Fruit fly (Drosophila melanogaster) whole organism, embryonic: Measurements from ENCODE around the gene GILT3.

ENCODE experiments used
- Asciz ChIP-seq: fragments of 200-800 bp; sonication (Bioruptor generic); optimal IDR thresholded peaks from 2 replicates; lab custom pipeline; 2017; ENCODE audit warnings: missing biosample characterization, mild to moderate bottlenecking, missing genetic modification characterization, missing genetic modification reagents
- Awh ChIP-seq: fragments of 200-800 bp; sonication (Bioruptor generic); IDR thresholded peaks from 2 replicates; pipeline ENCODE4, ENCODE4 v1.3.6; 2022; ENCODE audit warnings: missing biosample characterization, missing genetic modification characterization
- B-H2 ChIP-seq: fragments of 200-800 bp; sonication (Bioruptor generic); optimal IDR thresholded peaks from 2 replicates; lab custom pipeline; 2018; ENCODE audit warnings: missing biosample characterization, mild to moderate bottlenecking, missing genetic modification characterization
- CG10565 ChIP-seq: fragments of 200-800 bp; sonication (Bioruptor generic); optimal IDR thresholded peaks from 3 replicates; lab custom pipeline; 2016; ENCODE audit warnings: missing biosample characterization, mild to moderate bottlenecking, missing genetic modification characterization
- CG14710 ChIP-seq: fragments of 200-800 bp; sonication (Bioruptor generic); optimal IDR thresholded peaks from 3 replicates; lab custom pipeline; 2019; ENCODE audit warnings: missing biosample characterization, mild to moderate bottlenecking, missing genetic modification characterization, moderate library complexity
- CG15073 ChIP-seq: fragments of 200-800 bp; sonication (Bioruptor generic); optimal IDR thresholded peaks from 2 replicates; lab custom pipeline; 2016; ENCODE audit warnings: missing biosample characterization, missing genetic modification characterization
- CG17186 ChIP-seq: fragments of 200-800 bp; sonication (Bioruptor generic); optimal IDR thresholded peaks from 3 replicates; lab custom pipeline; 2017; ENCODE audit warnings: missing biosample characterization, missing genetic modification reagents, missing genetic modification characterization
- CG17359 ChIP-seq: fragments of 200-800 bp; sonication (Bioruptor generic); optimal IDR thresholded peaks from 3 replicates; lab custom pipeline; 2018; ENCODE audit warnings: missing biosample characterization, mild to moderate bottlenecking, missing genetic modification characterization, moderate library complexity
- CG17361 ChIP-seq: fragments of 200-800 bp; sonication (Bioruptor generic); IDR thresholded peaks from 3 replicates; pipeline ENCODE4 v1.3.6; 2022; ENCODE audit warnings: missing biosample characterization, missing genetic modification characterization
- CG18599 ChIP-seq: fragments of 200-800 bp; sonication (Bioruptor generic); optimal IDR thresholded peaks from 3 replicates; lab custom pipeline; 2017; ENCODE audit warnings: missing biosample characterization, missing genetic modification characterization, mild to moderate bottlenecking, moderate library complexity, missing genetic modification reagents
- CG2199 ChIP-seq: fragments of 200-800 bp; sonication (Bioruptor generic); IDR thresholded peaks from 3 replicates; pipeline ENCODE4 v1.3.6; 2022; ENCODE audit warnings: missing biosample characterization, missing genetic modification characterization
- CG32772 ChIP-seq: fragments of 200-800 bp; sonication (Bioruptor generic); IDR thresholded peaks from 2 replicates; pipeline ENCODE4 v1.3.6; 2022; ENCODE audit warnings: missing biosample characterization, missing genetic modification characterization
- CG3407 ChIP-seq: fragments of 200-800 bp; sonication (Bioruptor generic); optimal IDR thresholded peaks from 2 replicates; lab custom pipeline; 2018; ENCODE audit warnings: missing biosample characterization, mild to moderate bottlenecking, missing genetic modification characterization
- CG6175 ChIP-seq: fragments of 200-800 bp; sonication (Bioruptor generic); IDR thresholded peaks from 3 replicates; pipeline ENCODE4 v1.3.6; 2022; ENCODE audit warnings: missing biosample characterization, missing genetic modification characterization
- CG6654 ChIP-seq: fragments of 200-800 bp; sonication (Bioruptor generic); optimal IDR thresholded peaks from 2 replicates; lab custom pipeline; 2017; ENCODE audit warnings: missing biosample characterization, mild to moderate bottlenecking, missing genetic modification characterization
- CG7839 ChIP-seq: fragments of 200-800 bp; sonication (Bioruptor generic); optimal IDR thresholded peaks from 3 replicates; lab custom pipeline; 2018; ENCODE audit warnings: missing biosample characterization, mild to moderate bottlenecking, missing genetic modification characterization, moderate library complexity
- CG7928 ChIP-seq: fragments of 200-800 bp; sonication (Bioruptor generic); optimal IDR thresholded peaks from 2 replicates; lab custom pipeline; 2017; ENCODE audit warnings: missing biosample characterization, mild to moderate bottlenecking, missing genetic modification characterization
- CG9817 ChIP-seq: fragments of 200-800 bp; sonication (Bioruptor generic); optimal IDR thresholded peaks from 2 replicates; lab custom pipeline; 2018; ENCODE audit warnings: missing biosample characterization, mild to moderate bottlenecking, missing genetic modification characterization, moderate library complexity
- D ChIP-seq, 2 experiments: fragments of 200-800 bp in 1 of 2; fragments of >200 bp in 1 of 2; sonication (Bioruptor generic) in 1 of 2; optimal IDR thresholded peaks; 2 replicates in 1 of 2; 3 replicates in 1 of 2; lab custom pipeline; 2017; ENCODE audit warnings: mild to moderate bottlenecking in 1 of 2, missing biosample characterization in 1 of 2, missing genetic modification characterization in 1 of 2, missing genetic modification reagents in 1 of 2
- Dfd ChIP-seq, 2 experiments: fragments of >200 bp; optimal IDR thresholded peaks; 2 replicates each; lab custom pipeline; 2017; ENCODE audit warnings: missing biosample characterization in 2 of 2, missing genetic modification characterization in 2 of 2
- E2f1 ChIP-seq: fragments of 200-800 bp; sonication (Bioruptor generic); IDR thresholded peaks from 2 replicates; pipeline ENCODE4 v1.3.6; 2022; ENCODE audit warnings: missing biosample characterization, missing genetic modification characterization
- GATAe ChIP-seq: fragments of 200-800 bp; sonication (Bioruptor generic); conservative IDR thresholded peaks from 2 replicates; pipeline ENCODE4 v1.3.6; 2022; ENCODE audit warnings: missing biosample characterization, missing genetic modification characterization
- Hr3 ChIP-seq: fragments of 200-800 bp; sonication (Bioruptor generic); optimal IDR thresholded peaks from 3 replicates; lab custom pipeline; 2016; ENCODE audit warnings: missing biosample characterization, missing genetic modification characterization
- MESR4 ChIP-seq: fragments of 200-800 bp; sonication (Bioruptor generic); optimal IDR thresholded peaks from 2 replicates; lab custom pipeline; 2018; ENCODE audit warnings: missing biosample characterization, mild to moderate bottlenecking, missing genetic modification characterization, moderate library complexity
- Pdp1 ChIP-seq, 2 experiments: fragments of 200-800 bp; sonication (Bioruptor generic); optimal IDR thresholded peaks; 3 replicates each; lab custom pipeline; 2016; ENCODE audit warnings: missing biosample characterization in 2 of 2, missing genetic modification characterization in 2 of 2, mild to moderate bottlenecking in 1 of 2, moderate library complexity in 1 of 2
- Ptx1 ChIP-seq: fragments of 200-800 bp; sonication (Bioruptor generic); IDR thresholded peaks from 2 replicates; pipeline ENCODE4 v1.3.6; 2022; ENCODE audit warnings: missing biosample characterization, missing genetic modification characterization
- abd-A ChIP-seq: fragments of 200-800 bp; sonication (Bioruptor generic); optimal IDR thresholded peaks from 3 replicates; lab custom pipeline; 2019; ENCODE audit warnings: missing biosample characterization, mild to moderate bottlenecking, missing genetic modification characterization, moderate library complexity
- ase ChIP-seq: fragments of 200-800 bp; sonication (Bioruptor generic); IDR thresholded peaks from 3 replicates; pipeline ENCODE4 v1.3.6; 2022; ENCODE audit warnings: missing biosample characterization, missing genetic modification characterization
- az2 ChIP-seq: fragments of 200-800 bp; sonication (Bioruptor generic); optimal IDR thresholded peaks from 3 replicates; lab custom pipeline; 2016; ENCODE audit warnings: missing biosample characterization, missing genetic modification characterization
- bcd ChIP-seq: fragments of 200-800 bp; sonication (Bioruptor generic); optimal IDR thresholded peaks from 2 replicates; lab custom pipeline; 2017; ENCODE audit warnings: missing biosample characterization, mild to moderate bottlenecking, missing genetic modification characterization
- btn ChIP-seq: fragments of 200-800 bp; sonication (Bioruptor generic); optimal IDR thresholded peaks from 2 replicates; lab custom pipeline; 2016; ENCODE audit warnings: missing biosample characterization, missing genetic modification characterization
- chinmo ChIP-seq: fragments of 200-800 bp; sonication (Bioruptor generic); IDR thresholded peaks from 4 replicates; pipeline ENCODE4 v1.3.6; 2022; ENCODE audit warnings: missing biosample characterization, missing genetic modification characterization; ENCODE audit not compliant: partially characterized antibody
- crc ChIP-seq: fragments of 200-800 bp; sonication (Bioruptor generic); optimal IDR thresholded peaks from 2 replicates; lab custom pipeline; 2016; ENCODE audit warnings: missing biosample characterization, missing genetic modification characterization
- crol ChIP-seq: fragments of 200-800 bp; sonication (Bioruptor generic); IDR thresholded peaks from 2 replicates; pipeline ENCODE4 v1.3.6; 2022; ENCODE audit warnings: missing biosample characterization, missing genetic modification characterization
- crp ChIP-seq, 2 experiments: fragments of 200-800 bp; sonication (Bioruptor generic); optimal IDR thresholded peaks; 2 replicates in 1 of 2; 3 replicates in 1 of 2; lab custom pipeline; 2017; ENCODE audit warnings: missing biosample characterization in 2 of 2, missing genetic modification characterization in 2 of 2, mild to moderate bottlenecking in 1 of 2, moderate library complexity in 1 of 2
- fd3F ChIP-seq: fragments of 200-800 bp; sonication (Bioruptor generic); optimal IDR thresholded peaks from 2 replicates; lab custom pipeline; 2018; ENCODE audit warnings: missing biosample characterization, mild to moderate bottlenecking, missing genetic modification characterization, moderate library complexity
- gce ChIP-seq: fragments of 200-800 bp; sonication (Bioruptor generic); IDR thresholded peaks from 3 replicates; pipeline ENCODE4 v1.3.6; 2022; ENCODE audit warnings: missing biosample characterization, missing genetic modification characterization
- grau ChIP-seq: fragments of 200-800 bp; optimal IDR thresholded peaks from 3 replicates; lab custom pipeline; 2019; ENCODE audit warnings: missing biosample characterization, mild to moderate bottlenecking, missing genetic modification characterization, moderate library complexity
- hb ChIP-seq: fragments of 200-800 bp; sonication (Bioruptor generic); IDR thresholded peaks from 3 replicates; pipeline ENCODE4 v1.3.6; 2022; ENCODE audit warnings: missing biosample characterization, missing genetic modification characterization; ENCODE audit not compliant: partially characterized antibody
- ro ChIP-seq: fragments of 200-800 bp; sonication (Bioruptor generic); IDR thresholded peaks from 2 replicates; pipeline ENCODE4 v1.3.6; 2022; ENCODE audit warnings: missing biosample characterization, missing genetic modification characterization
- run ChIP-seq: fragments of 200-800 bp; sonication (Bioruptor generic); optimal IDR thresholded peaks from 3 replicates; lab custom pipeline; 2018; ENCODE audit warnings: missing biosample characterization, mild to moderate bottlenecking, missing genetic modification characterization
- sd ChIP-seq: fragments of 200-800 bp; sonication (Bioruptor generic); optimal IDR thresholded peaks from 3 replicates; lab custom pipeline; 2018; ENCODE audit warnings: missing biosample characterization, mild to moderate bottlenecking, missing genetic modification characterization, moderate library complexity
- sim ChIP-seq: fragments of 200-800 bp; sonication (Bioruptor generic); IDR thresholded peaks from 2 replicates; pipeline ENCODE4 v1.3.6; 2022; ENCODE audit warnings: missing biosample characterization, missing genetic modification characterization
- tll ChIP-seq, 2 experiments: fragments of 200-800 bp in 1 of 2; fragments of >200 bp in 1 of 2; sonication (Bioruptor generic) in 1 of 2; optimal IDR thresholded peaks; 2 replicates each; lab custom pipeline; 2017 to 2019; ENCODE audit warnings: missing biosample characterization in 2 of 2, missing genetic modification characterization in 2 of 2, mild to moderate bottlenecking in 1 of 2, moderate library complexity in 1 of 2
- wek ChIP-seq: fragments of 200-800 bp; sonication (Bioruptor generic); optimal IDR thresholded peaks from 3 replicates; lab custom pipeline; 2018; ENCODE audit warnings: missing biosample characterization, mild to moderate bottlenecking, missing genetic modification characterization, moderate library complexity
- wor ChIP-seq: fragments of 200-800 bp; sonication (Bioruptor generic); IDR thresholded peaks from 2 replicates; pipeline ENCODE4 v1.3.6; 2022; ENCODE audit warnings: missing biosample characterization, missing genetic modification characterization
- zf30C ChIP-seq: fragments of 200-800 bp; sonication (Bioruptor generic); optimal IDR thresholded peaks from 3 replicates; lab custom pipeline; 2018; ENCODE audit warnings: missing biosample characterization, mild to moderate bottlenecking, missing genetic modification characterization

The GILT3 gene

dm6 chr3R:23669401-23670216 lies 7.5 kb upstream of the GILT3 start, which contains the start of gene CG31145 (continued):
- peak; percentile 99 for TF ChIP-seq run (tag; lab: Kevin White, UChicago)
- peak; percentile 90 for TF ChIP-seq CG15073 (GFP tag; lab: Kevin White, UChicago)
- TF ChIP-seq gce = peak; percentile 97
- peak; percentile 100 for TF ChIP-seq CG17361
- TF ChIP-seq D (optimal IDR thresholded peaks at IDR 0.05; lab: Kevin White, UChicago) = no peak
- peak; percentile 100 for TF ChIP-seq D (GFP tag; optimal IDR thresholded peaks at IDR 0.05; lab: Kevin White, UChicago)
- peak; percentile 58; the same call in 1 of the 3 replicates for TF ChIP-seq hb
- TF ChIP-seq Hr3 (GFP tag; lab: Kevin White, UChicago) = peak; percentile 100
- peak; percentile 99 for TF ChIP-seq fd3F
- peak; percentile 97 for TF ChIP-seq B-H2 (GFP tag; lab: Kevin White, UChicago)
- TF ChIP-seq wor (GFP tag; lab: Robert Waterston, UW) = peak; percentile 99
- peak; percentile 98 for TF ChIP-seq CG6175
- peak; percentile 39 to 83 for TF ChIP-seq crp (GFP tag; optimal IDR thresholded peaks at IDR 0.05; lab: Kevin White, UChicago)
- TF ChIP-seq zf30C (GFP tag; lab: Kevin White, UChicago) = peak; percentile 95
- peak; percentile 99 for TF ChIP-seq CG2199
- peak in 1 of 2 experiments; percentile 95 for TF ChIP-seq Dfd (GFP tag; optimal IDR thresholded peaks at IDR 0.05; lab: Kevin White, UChicago)
- TF ChIP-seq CG6654 (GFP tag; lab: Kevin White, UChicago) = peak; percentile 96
- peak; percentile 89; the same call in 2 of the 4 replicates for TF ChIP-seq chinmo (GFP tag; lab: Robert Waterston, UW)
- peak; percentile 99 for TF ChIP-seq btn (GFP tag; lab: Kevin White, UChicago)
- peak; percentile 93 for TF ChIP-seq wek
- TF ChIP-seq ro (GFP tag; lab: Robert Waterston, UW) = peak; percentile 97
- TF ChIP-seq grau (tag; lab: Kevin White, UChicago) = peak; percentile 99
- TF ChIP-seq CG32772 = peak; percentile 99
- peak; percentile 99 for TF ChIP-seq CG10565 (GFP tag; lab: Kevin White, UChicago)
- peak; percentile 99 to 100 for TF ChIP-seq Pdp1 (GFP tag; optimal IDR thresholded peaks at IDR 0.05; lab: Kevin White, UChicago)
- TF ChIP-seq abd-A (tag; lab: Kevin White, UChicago) = peak; percentile 95
- TF ChIP-seq Ptx1 (GFP tag; lab: Robert Waterston, UW) = peak; percentile 99
- peak; percentile 99 for TF ChIP-seq crc (GFP tag; lab: Kevin White, UChicago)
- peak; percentile 86 for TF ChIP-seq CG7928 (GFP tag; lab: Kevin White, UChicago)
- peak; percentile 98 for TF ChIP-seq ase (GFP tag; lab: Robert Waterston, UW)
- TF ChIP-seq CG14710 = peak; percentile 98
- TF ChIP-seq sd (tag; lab: Kevin White, UChicago) = peak; percentile 98
- peak; percentile 100 for TF ChIP-seq bcd
- peak; percentile 99 for TF ChIP-seq CG3407 (GFP tag; lab: Kevin White, UChicago)
- TF ChIP-seq CG17186 (GFP tag; lab: Kevin White, UChicago) = peak; percentile 96
- peak; percentile 99 for TF ChIP-seq CG9817
- peak; percentile 96 for TF ChIP-seq sim (GFP tag; lab: Robert Waterston, UW)
- peak; percentile 100 for TF ChIP-seq az2 (GFP tag; lab: Kevin White, UChicago)
- peak; percentile 73 for TF ChIP-seq crol (GFP tag; lab: Robert Waterston, UW)
- peak; percentile 73 for TF ChIP-seq MESR4 (GFP tag; lab: Kevin White, UChicago)
- TF ChIP-seq Asciz (GFP tag; lab: Kevin White, UChicago) = peak; percentile 100
- peak; percentile 99 for TF ChIP-seq E2f1 (GFP tag; lab: Robert Waterston, UW)
- peak; percentile 100 for TF ChIP-seq CG18599
- TF ChIP-seq Awh (GFP tag; lab: Robert Waterston, UW) = peak; percentile 98
- peak; percentile 100 for TF ChIP-seq CG7839
- TF ChIP-seq CG17359 (tag; lab: Kevin White, UChicago) = peak; percentile 100
- TF ChIP-seq GATAe (GFP tag; lab: Robert Waterston, UW) = peak; percentile 99
- TF ChIP-seq tll (GFP tag; optimal IDR thresholded peaks at IDR 0.05; lab: Kevin White, UChicago) = peak; percentile 65 to 79
